Worm (Caenorhabditis elegans) whole organism, L2 larva: ENCODE data around the gene cyp-13A1.

Experiments
- ama-1 ChIP-seq: fragments of 150-350 bp; optimal IDR thresholded peaks from 2 replicates; lab custom pipeline; 2018; ENCODE audit warnings: inconsistent platforms
- mdl-1 ChIP-seq, 2 experiments: fragments of 150-350 bp in 1 of 2; sonication (generic microtip) in 1 of 2; optimal IDR thresholded peaks; 2 replicates each; lab custom pipeline; 2017; ENCODE audit warnings: missing biosample characterization in 2 of 2, missing genetic modification characterization in 2 of 2
- nhr-12 ChIP-seq: fragments of 150-350 bp; optimal IDR thresholded peaks from 2 replicates; lab custom pipeline; 2014; ENCODE audit warnings: missing biosample characterization, missing genetic modification characterization
- unc-62 ChIP-seq: fragments of 150-350 bp; optimal IDR thresholded peaks from 2 replicates; lab custom pipeline; 2014; ENCODE audit warnings: missing biosample characterization, missing genetic modification reagents, missing genetic modification characterization
- zag-1 ChIP-seq: fragments of 150-350 bp; optimal IDR thresholded peaks from 2 replicates; lab custom pipeline; 2014; ENCODE audit warnings: missing biosample characterization, missing genetic modification characterization

- no peak for TF ChIP-seq mdl-1 (tag; optimal IDR thresholded peaks at IDR 0.05; lab: Kevin White, UChicago)
- no peak for TF ChIP-seq unc-62 (GFP tag; lab: Kevin White, UChicago)
- no peak for TF ChIP-seq nhr-12 (tag; lab: Kevin White, UChicago)
- TF ChIP-seq zag-1 (tag; lab: Kevin White, UChicago): no peak
- no peak for TF ChIP-seq ama-1 (lab: Kevin White, UChicago)
These were observed 17.1 kb downstream of the cyp-13A1 start for ce11 chrII:9764696-9765095.
